Fruit fly (Drosophila melanogaster) whole organism: ENCODE results near the gene Peritrophin-15b.

Experiments used
- pan ChIP-seq: fragments of >200 bp; optimal IDR thresholded peaks from 2 replicates; lab custom pipeline; 2017
- psq ChIP-seq: fragments of >200 bp; optimal IDR thresholded peaks from 2 replicates; lab custom pipeline; 2017

dm6 chr2L:8425212-8425611, 30.5 kb upstream of the Peritrophin-15b start:
- TF ChIP-seq psq (lab: Kevin White, UChicago) (no peak), pan (lab: Kevin White, UChicago) (no peak)
